Fruit fly (Drosophila melanogaster): ENCODE results near the gene Doa.

Doa gene

DNA sequence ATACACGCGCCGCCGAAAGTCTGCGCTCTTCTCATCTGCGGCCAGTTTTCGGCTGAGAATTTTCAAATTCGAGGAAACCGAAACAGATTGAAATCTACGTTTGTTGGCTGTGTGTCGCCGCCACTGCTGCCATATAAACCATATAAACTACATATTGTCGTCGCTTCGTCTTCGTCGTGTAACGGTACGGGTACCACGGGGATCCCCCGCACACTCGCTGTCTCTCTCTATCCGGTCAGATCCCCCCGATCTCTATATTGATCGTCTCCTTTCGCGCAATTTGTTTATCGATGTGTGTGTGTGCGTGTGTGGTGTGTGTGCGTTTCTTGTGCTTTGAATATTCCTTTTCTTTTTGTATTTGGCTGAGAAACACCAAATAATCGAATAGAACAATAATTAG is 15.5 kb downstream of the Doa start:
- TF ChIP-seq CG11762 (GFP tag; optimal IDR thresholded peaks at IDR 0.05; ENCODE audit: insufficient read depth) (no peak), CG8632 (GFP tag; optimal IDR thresholded peaks at IDR 0.05) (no peak), spab (GFP tag; optimal IDR thresholded peaks at IDR 0.05) (no peak), salr (GFP tag; optimal IDR thresholded peaks at IDR 0.05) (no peak), CG3032 (tag; optimal IDR thresholded peaks at IDR 0.05) (no peak), Eip93F (GFP tag; optimal IDR thresholded peaks at IDR 0.05) (no peak), cyc (GFP tag; optimal IDR thresholded peaks at IDR 0.05) (no peak), CG11294 (GFP tag; IDR thresholded peaks at IDR 0.05) (no peak)

DNA sequence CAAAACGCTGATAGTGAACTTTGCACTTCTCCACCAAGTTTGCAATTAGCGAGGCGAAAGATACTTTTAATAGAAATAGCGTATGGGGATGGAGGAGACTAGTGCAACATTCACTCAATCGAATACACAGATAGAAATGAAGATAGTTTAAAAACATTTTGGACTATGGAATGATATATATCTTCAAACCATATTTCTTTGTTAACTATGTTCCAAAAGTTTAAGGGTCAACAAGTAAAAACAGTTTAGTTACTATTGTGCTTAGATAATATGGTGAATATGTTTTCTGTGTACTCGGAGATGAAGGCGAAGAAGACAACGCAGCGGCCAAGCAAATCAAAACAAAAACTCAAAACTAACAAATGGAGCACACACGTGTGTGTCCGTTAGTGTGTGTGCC is 16.3 kb downstream of the Doa start:
- peak; percentile 44 for TF ChIP-seq CG32006 (GFP tag; optimal IDR thresholded peaks at IDR 0.05)
- TF ChIP-seq achi (GFP tag; optimal IDR thresholded peaks at IDR 0.05): peak; percentile 22
- TF ChIP-seq CG3919 (GFP tag; optimal IDR thresholded peaks at IDR 0.05): peak; percentile 16
- peak; percentile 35 for TF ChIP-seq CG6276 (GFP tag; optimal IDR thresholded peaks at IDR 0.05)
- peak; percentile 41 for TF ChIP-seq Hr4 (GFP tag; optimal IDR thresholded peaks at IDR 0.05)
- TF ChIP-seq CG15336 (GFP tag; IDR thresholded peaks at IDR 0.05): peak; percentile 53; the same call in 1 of the 2 replicates
- no peak for TF ChIP-seq pdm3 (GFP tag; optimal IDR thresholded peaks at IDR 0.05)
- no peak for TF ChIP-seq CG10669 (GFP tag; optimal IDR thresholded peaks at IDR 0.05)
- TF ChIP-seq CG8119 (GFP tag; IDR thresholded peaks at IDR 0.05): peak; percentile 50; the same call in 1 of the 3 replicates
- TF ChIP-seq eg (GFP tag; IDR thresholded peaks at IDR 0.05): peak; percentile 60
- TF ChIP-seq lz (GFP tag; optimal IDR thresholded peaks at IDR 0.05): no peak
- TF ChIP-seq CG10631 (GFP tag; optimal IDR thresholded peaks at IDR 0.05): peak; percentile 22
- peak; percentile 53 for TF ChIP-seq Eip78C (GFP tag)
- peak; percentile 36; the same call in 1 of the 3 replicates for TF ChIP-seq CG6163 (GFP tag; IDR thresholded peaks at IDR 0.05)

DNA sequence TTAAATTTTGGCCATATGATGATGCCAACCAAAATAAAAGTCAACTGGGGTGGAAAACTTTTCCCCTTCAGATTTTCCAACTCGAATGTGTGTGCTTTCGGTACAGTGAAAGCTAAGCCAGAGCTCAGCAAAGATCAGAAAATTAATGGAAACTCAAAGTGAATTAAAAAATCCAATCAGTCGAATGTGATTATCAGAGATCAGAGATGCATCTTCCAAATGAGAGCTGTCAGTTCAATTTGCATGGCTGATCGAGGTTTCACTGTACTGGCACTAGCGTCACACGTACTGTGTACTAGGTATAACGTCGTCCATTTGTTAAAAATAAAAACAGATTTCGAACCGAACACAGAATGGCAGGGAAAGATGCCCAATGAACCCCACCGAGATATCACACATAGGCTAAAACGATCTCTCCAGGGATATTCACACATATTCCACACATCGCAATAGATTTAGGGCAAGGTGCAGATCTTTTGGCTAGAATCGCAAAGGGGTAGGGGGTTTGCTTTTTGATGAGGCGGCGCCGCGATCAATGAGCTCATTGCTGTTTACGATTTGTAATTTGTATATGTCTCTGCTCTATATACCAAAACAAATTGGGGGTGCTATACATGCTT is 17.1 kb downstream of the Doa start:
- no peak for TF ChIP-seq CG3032 (tag; optimal IDR thresholded peaks at IDR 0.05)
- TF ChIP-seq CG8119 (GFP tag; IDR thresholded peaks at IDR 0.05): peak; percentile 66
- TF ChIP-seq vri (GFP tag; optimal IDR thresholded peaks at IDR 0.05): no peak
- no peak for TF ChIP-seq CG7368 (GFP tag; optimal IDR thresholded peaks at IDR 0.05)
- TF ChIP-seq Hr39 (GFP tag; optimal IDR thresholded peaks at IDR 0.05): peak; percentile 57
- no peak for TF ChIP-seq Hr38 (GFP tag; optimal IDR thresholded peaks at IDR 0.05)
- peak; percentile 41 for TF ChIP-seq Lpt (GFP tag; optimal IDR thresholded peaks at IDR 0.05)
- TF ChIP-seq Sox15 (GFP tag; optimal IDR thresholded peaks at IDR 0.05): no peak
- TF ChIP-seq CG10669 (GFP tag; optimal IDR thresholded peaks at IDR 0.05): no peak
- peak; percentile 34 for TF ChIP-seq lz (GFP tag; optimal IDR thresholded peaks at IDR 0.05)
- TF ChIP-seq CG31627 (GFP tag; optimal IDR thresholded peaks at IDR 0.05): peak; percentile 50
- TF ChIP-seq CG16779 (tag; optimal IDR thresholded peaks at IDR 0.05): no peak
- peak; percentile 33 for TF ChIP-seq CG6276 (GFP tag; optimal IDR thresholded peaks at IDR 0.05)
- TF ChIP-seq eg (GFP tag; IDR thresholded peaks at IDR 0.05): peak; percentile 84
- peak; percentile 46 for TF ChIP-seq pdm3 (GFP tag; optimal IDR thresholded peaks at IDR 0.05)
- TF ChIP-seq dsx (GFP tag; optimal IDR thresholded peaks at IDR 0.05; ENCODE audit: poor library complexity, severe bottlenecking): no peak
- no peak for TF ChIP-seq fkh (GFP tag; optimal IDR thresholded peaks at IDR 0.05)
- peak; percentile 42 for TF ChIP-seq net (GFP tag; optimal IDR thresholded peaks at IDR 0.05)
- TF ChIP-seq CG10631 (GFP tag; optimal IDR thresholded peaks at IDR 0.05): peak; percentile 50
- TF ChIP-seq salr (GFP tag; optimal IDR thresholded peaks at IDR 0.05): peak in 1 of 2 experiments; percentile 27
- TF ChIP-seq CG34406 (GFP tag; optimal IDR thresholded peaks at IDR 0.05): no peak
- no peak for TF ChIP-seq CG9139 (GFP tag; optimal IDR thresholded peaks at IDR 0.05)
- peak; percentile 58; the same call in 1 of the 2 replicates for TF ChIP-seq Gug (GFP tag; IDR thresholded peaks at IDR 0.05)
- TF ChIP-seq Eip93F (GFP tag; optimal IDR thresholded peaks at IDR 0.05): no peak
- no peak for TF ChIP-seq CG1621 (tag; optimal IDR thresholded peaks at IDR 0.05)
- peak; percentile 64 for TF ChIP-seq svp (GFP tag)
- TF ChIP-seq CG8632 (GFP tag; optimal IDR thresholded peaks at IDR 0.05): no peak
- TF ChIP-seq fd85E (GFP tag; optimal IDR thresholded peaks at IDR 0.05): no peak
- no peak for TF ChIP-seq Sox102F (GFP tag; optimal IDR thresholded peaks at IDR 0.05)
- TF ChIP-seq fd59A (GFP tag; optimal IDR thresholded peaks at IDR 0.05): no peak
- peak; percentile 80 for TF ChIP-seq Hr4 (GFP tag; optimal IDR thresholded peaks at IDR 0.05)
- no peak for TF ChIP-seq ss (GFP tag; optimal IDR thresholded peaks at IDR 0.05)
- TF ChIP-seq CG6808 (GFP tag; optimal IDR thresholded peaks at IDR 0.05): no peak
- peak; percentile 67 for TF ChIP-seq CG15336 (GFP tag; IDR thresholded peaks at IDR 0.05)
- TF ChIP-seq CG6792 (GFP tag; optimal IDR thresholded peaks at IDR 0.05): peak; percentile 14
- TF ChIP-seq CG3919 (GFP tag; optimal IDR thresholded peaks at IDR 0.05): peak; percentile 26
- TF ChIP-seq achi (GFP tag; optimal IDR thresholded peaks at IDR 0.05): peak; percentile 13
- TF ChIP-seq Sox14 (GFP tag; optimal IDR thresholded peaks at IDR 0.05): peak; percentile 43

Measured in whole organism, prepupa.